Fruit fly (Drosophila melanogaster) whole organism, embryonic: ENCODE data around the gene Sema5c.
A peak's percentile ranks its signal among the peaks of the same experiment; 100 is the strongest.

Source experiments
- Ada2b ChIP-seq: fragments of 200-800 bp; sonication (Bioruptor generic); IDR thresholded peaks from 2 replicates; pipeline ENCODE4 v1.3.6; 2022; ENCODE audit warnings: missing biosample characterization, missing genetic modification characterization
- Atf6 ChIP-seq: fragments of 200-800 bp; sonication (Bioruptor generic); IDR thresholded peaks from 2 replicates; pipeline ENCODE4 v1.3.6; 2022; ENCODE audit warnings: missing biosample characterization, missing genetic modification characterization
- CG10543 ChIP-seq: fragments of 200-800 bp; sonication (Bioruptor generic); optimal IDR thresholded peaks from 3 replicates; lab custom pipeline; 2017; ENCODE audit warnings: missing biosample characterization, mild to moderate bottlenecking, missing genetic modification characterization, moderate library complexity
- CG11093 ChIP-seq: fragments of 200-800 bp; sonication (Bioruptor generic); IDR thresholded peaks from 3 replicates; pipeline ENCODE4 v1.3.6; 2022; ENCODE audit warnings: missing biosample characterization, missing genetic modification characterization
- CG12155 ChIP-seq: fragments of 200-800 bp; sonication (Bioruptor generic); optimal IDR thresholded peaks from 3 replicates; lab custom pipeline; 2016; ENCODE audit warnings: missing biosample characterization, missing genetic modification characterization
- CG14050 ChIP-seq: fragments of 200-800 bp; sonication (Bioruptor generic); IDR thresholded peaks from 3 replicates; pipeline ENCODE4 v1.3.6; 2022; ENCODE audit warnings: missing biosample characterization, missing genetic modification characterization
- CG15073 ChIP-seq: fragments of 200-800 bp; sonication (Bioruptor generic); optimal IDR thresholded peaks from 2 replicates; lab custom pipeline; 2016; ENCODE audit warnings: missing biosample characterization, missing genetic modification characterization
- CG16863 ChIP-seq: fragments of 200-800 bp; sonication (Bioruptor generic); optimal IDR thresholded peaks from 3 replicates; lab custom pipeline; 2016; ENCODE audit warnings: missing biosample characterization, missing genetic modification characterization
- CG17568 ChIP-seq: fragments of 200-800 bp; sonication (Bioruptor generic); optimal IDR thresholded peaks from 2 replicates; lab custom pipeline; 2018; ENCODE audit warnings: missing biosample characterization, mild to moderate bottlenecking, missing genetic modification characterization, moderate library complexity
- CG18262 ChIP-seq: fragments of 200-800 bp; optimal IDR thresholded peaks from 3 replicates; lab custom pipeline; 2019; ENCODE audit warnings: missing biosample characterization, mild to moderate bottlenecking, missing genetic modification characterization, moderate library complexity
- CG2875 ChIP-seq: fragments of 200-800 bp; sonication (Bioruptor generic); optimal IDR thresholded peaks from 2 replicates; lab custom pipeline; 2017; ENCODE audit warnings: missing biosample characterization, mild to moderate bottlenecking, missing genetic modification characterization, missing genetic modification reagents
- CG30403 ChIP-seq: fragments of 200-800 bp; sonication (Bioruptor generic); optimal IDR thresholded peaks from 3 replicates; lab custom pipeline; 2016; ENCODE audit warnings: missing biosample characterization, missing genetic modification characterization
- CG31224 ChIP-seq: fragments of 200-800 bp; sonication (Bioruptor generic); IDR thresholded peaks from 2 replicates; pipeline ENCODE4 v1.3.6; 2022; ENCODE audit warnings: missing biosample characterization, missing genetic modification characterization
- CG34376 ChIP-seq: fragments of 200-800 bp; sonication (Bioruptor generic); optimal IDR thresholded peaks from 2 replicates; lab custom pipeline; 2018; ENCODE audit warnings: missing biosample characterization, mild to moderate bottlenecking, missing genetic modification characterization
- CG34422 ChIP-seq: fragments of 200-800 bp; sonication (Bioruptor generic); IDR thresholded peaks from 3 replicates; pipeline ENCODE4 v1.3.6; 2022; ENCODE audit warnings: missing biosample characterization, missing genetic modification characterization
- CG3838 ChIP-seq: fragments of 200-800 bp; sonication (Bioruptor generic); optimal IDR thresholded peaks from 3 replicates; lab custom pipeline; 2016; ENCODE audit warnings: missing biosample characterization, missing genetic modification characterization
- CG5245 ChIP-seq: fragments of 200-800 bp; sonication (Bioruptor generic); optimal IDR thresholded peaks from 3 replicates; lab custom pipeline; 2016; ENCODE audit warnings: missing biosample characterization, missing genetic modification characterization
- Chrac-16 ChIP-seq: fragments of 200-800 bp; sonication (Bioruptor generic); optimal IDR thresholded peaks from 3 replicates; lab custom pipeline; 2016; ENCODE audit warnings: missing biosample characterization, missing genetic modification characterization
- D19B ChIP-seq: fragments of 200-800 bp; sonication (Bioruptor generic); optimal IDR thresholded peaks from 2 replicates; lab custom pipeline; 2017; ENCODE audit warnings: missing biosample characterization, mild to moderate bottlenecking, missing genetic modification characterization
- Dad ChIP-seq: fragments of 200-800 bp; sonication (Bioruptor generic); optimal IDR thresholded peaks from 3 replicates; lab custom pipeline; 2016; ENCODE audit warnings: missing biosample characterization, missing genetic modification characterization
- Doc2 ChIP-seq: fragments of 200-800 bp; sonication (Bioruptor generic); IDR thresholded peaks from 2 replicates; pipeline ENCODE4 v1.3.6; 2022; ENCODE audit warnings: missing biosample characterization, missing genetic modification characterization
- HHEX ChIP-seq: fragments of 200-800 bp; sonication (Bioruptor generic); optimal IDR thresholded peaks from 3 replicates; lab custom pipeline; 2017; ENCODE audit warnings: missing biosample characterization, mild to moderate bottlenecking, missing genetic modification characterization, missing genetic modification reagents
- HmgZ ChIP-seq: fragments of 200-800 bp; sonication (Bioruptor generic); optimal IDR thresholded peaks from 2 replicates; lab custom pipeline; 2018; ENCODE audit warnings: missing biosample characterization, mild to moderate bottlenecking, missing genetic modification characterization
- Hsf ChIP-seq: fragments of 200-800 bp; sonication (Bioruptor generic); optimal IDR thresholded peaks from 3 replicates; lab custom pipeline; 2016; ENCODE audit warnings: missing biosample characterization, missing genetic modification characterization
- PHDP ChIP-seq: fragments of 200-800 bp; sonication (Bioruptor generic); optimal IDR thresholded peaks from 3 replicates; lab custom pipeline; 2018; ENCODE audit warnings: missing biosample characterization, mild to moderate bottlenecking, missing genetic modification characterization, moderate library complexity
- Ptx1 ChIP-seq: fragments of 200-800 bp; sonication (Bioruptor generic); IDR thresholded peaks from 2 replicates; pipeline ENCODE4 v1.3.6; 2022; ENCODE audit warnings: missing biosample characterization, missing genetic modification characterization
- Scr ChIP-seq: fragments of 200-800 bp; sonication (Bioruptor generic); IDR thresholded peaks from 2 replicates; pipeline ENCODE4 v1.3.6; 2022; ENCODE audit warnings: missing biosample characterization, missing genetic modification characterization; ENCODE audit not compliant: partially characterized antibody
- Xbp1 ChIP-seq: fragments of 200-800 bp; sonication (Bioruptor generic); optimal IDR thresholded peaks from 3 replicates; lab custom pipeline; 2016; ENCODE audit warnings: missing biosample characterization, mild to moderate bottlenecking, missing genetic modification characterization
- btn ChIP-seq: fragments of 200-800 bp; sonication (Bioruptor generic); optimal IDR thresholded peaks from 2 replicates; lab custom pipeline; 2016; ENCODE audit warnings: missing biosample characterization, missing genetic modification characterization
- cato ChIP-seq: fragments of 200-800 bp; sonication (Bioruptor generic); optimal IDR thresholded peaks from 2 replicates; lab custom pipeline; 2016; ENCODE audit warnings: missing biosample characterization, missing genetic modification characterization, borderline replicate concordance
- cg ChIP-seq: fragments of 200-800 bp; sonication (Bioruptor generic); optimal IDR thresholded peaks from 3 replicates; lab custom pipeline; 2019; ENCODE audit warnings: missing biosample characterization, mild to moderate bottlenecking, missing genetic modification characterization, moderate library complexity
- chif ChIP-seq, 2 experiments: fragments of 200-800 bp; sonication (Bioruptor generic); optimal IDR thresholded peaks; 3 replicates each; lab custom pipeline; 2016; ENCODE audit warnings: missing biosample characterization in 2 of 2, missing genetic modification characterization in 2 of 2
- dysf ChIP-seq: fragments of 200-800 bp; sonication (Bioruptor generic); IDR thresholded peaks from 3 replicates; pipeline ENCODE4 v1.3.6; 2022; ENCODE audit warnings: missing biosample characterization, missing genetic modification characterization
- exex ChIP-seq: fragments of 200-800 bp; sonication (Bioruptor generic); optimal IDR thresholded peaks from 4 replicates; lab custom pipeline; 2018; ENCODE audit warnings: missing biosample characterization, mild to moderate bottlenecking, missing genetic modification characterization, moderate library complexity
- eyg ChIP-seq: fragments of 200-800 bp; sonication (Bioruptor generic); optimal IDR thresholded peaks from 3 replicates; lab custom pipeline; 2016; ENCODE audit warnings: missing biosample characterization, missing genetic modification characterization
- fd96Cb ChIP-seq: fragments of 200-800 bp; sonication (Bioruptor generic); optimal IDR thresholded peaks from 2 replicates; lab custom pipeline; 2018; ENCODE audit warnings: missing biosample characterization, mild to moderate bottlenecking, missing genetic modification characterization, moderate library complexity
- lab ChIP-seq: fragments of 200-800 bp; sonication (Bioruptor generic); optimal IDR thresholded peaks from 3 replicates; lab custom pipeline; 2017; ENCODE audit warnings: missing biosample characterization, missing genetic modification characterization, mild to moderate bottlenecking, moderate library complexity, missing genetic modification reagents
- nau ChIP-seq: fragments of 200-800 bp; sonication (Bioruptor generic); optimal IDR thresholded peaks from 3 replicates; lab custom pipeline; 2017; ENCODE audit warnings: missing biosample characterization, mild to moderate bottlenecking, missing genetic modification characterization, missing genetic modification reagents
- otp ChIP-seq: fragments of 200-800 bp; sonication (Bioruptor generic); IDR thresholded peaks from 3 replicates; pipeline ENCODE4, ENCODE4 v1.3.6; 2022; ENCODE audit warnings: missing biosample characterization, missing genetic modification characterization
- pan ChIP-seq, 4 experiments: fragments of >200 bp in 3 of 4; fragments of 200-800 bp in 1 of 4; sonication (Bioruptor generic) in 1 of 4; optimal IDR thresholded peaks in 3 of 4; IDR thresholded peaks in 1 of 4; 2 replicates each; pipeline versions ENCODE4 v1.3.6 to Lab custom; 2017 to 2022; ENCODE audit warnings: missing biosample characterization in 2 of 4, missing genetic modification characterization in 2 of 4, mixed read lengths in 1 of 4
- rib ChIP-seq: fragments of 200-800 bp; sonication (Bioruptor generic); IDR thresholded peaks from 2 replicates; pipeline ENCODE4 v1.3.6; 2022; ENCODE audit warnings: missing biosample characterization, missing genetic modification characterization
- sens-2 ChIP-seq: fragments of 200-800 bp; sonication (Bioruptor generic); IDR thresholded peaks from 2 replicates; pipeline ENCODE4 v1.3.6; 2022; ENCODE audit warnings: missing biosample characterization, missing genetic modification characterization
- slou ChIP-seq: fragments of 200-800 bp; sonication (Bioruptor generic); optimal IDR thresholded peaks from 3 replicates; lab custom pipeline; 2016; ENCODE audit warnings: missing biosample characterization, missing genetic modification characterization
- tgo ChIP-seq: fragments of 200-800 bp; sonication (Bioruptor generic); IDR thresholded peaks from 3 replicates; pipeline ENCODE4 v1.3.6; 2022; ENCODE audit warnings: missing biosample characterization, missing genetic modification characterization
- trh ChIP-seq: fragments of 200-800 bp; sonication (Bioruptor generic); optimal IDR thresholded peaks from 2 replicates; lab custom pipeline; 2016; ENCODE audit warnings: missing biosample characterization, missing genetic modification characterization
- twi ChIP-seq: fragments of 200-800 bp; optimal IDR thresholded peaks from 2 replicates; lab custom pipeline; 2019; ENCODE audit warnings: missing biosample characterization, mild to moderate bottlenecking, missing genetic modification characterization, moderate library complexity
- vfl ChIP-seq: fragments of 200-800 bp; sonication (Bioruptor generic); optimal IDR thresholded peaks from 2 replicates; lab custom pipeline; 2016; ENCODE audit warnings: missing biosample characterization, missing genetic modification characterization
- wdn ChIP-seq: fragments of 200-800 bp; sonication (Bioruptor generic); IDR thresholded peaks from 2 replicates; pipeline ENCODE4 v1.3.6; 2022; ENCODE audit warnings: missing biosample characterization, missing genetic modification characterization

The Sema5c gene

dm6 chr3L:12090898-12091685, 9.5 kb upstream of the Sema5c start (continued):
- TF ChIP-seq HHEX (GFP tag; lab: Kevin White, UChicago) = peak; percentile 65
- TF ChIP-seq CG2875 (GFP tag; lab: Kevin White, UChicago) = no peak
- TF ChIP-seq pan (optimal IDR thresholded peaks at IDR 0.05; lab: Kevin White, UChicago) = no peak
- peak in 1 of 2 experiments; percentile 68 for TF ChIP-seq pan (GFP tag; optimal IDR thresholded peaks at IDR 0.05 in 1 of 2, IDR thresholded peaks at IDR 0.05 in 1 of 2)
- peak; percentile 5 for TF ChIP-seq cato (GFP tag; lab: Kevin White, UChicago)
- TF ChIP-seq twi (tag; lab: Kevin White, UChicago) = peak; percentile 23
- peak; percentile 16 for TF ChIP-seq CG3838 (GFP tag; lab: Kevin White, UChicago)
- no peak for TF ChIP-seq sens-2 (GFP tag; lab: Robert Waterston, UW)
- TF ChIP-seq chif (GFP tag; optimal IDR thresholded peaks at IDR 0.05; lab: Kevin White, UChicago) = peak in 1 of 2 experiments; percentile 24
- peak; percentile 62 for TF ChIP-seq CG11093
- TF ChIP-seq cg (GFP tag; lab: Kevin White, UChicago) = no peak
- peak; percentile 23 for TF ChIP-seq CG18262 (tag; lab: Kevin White, UChicago)
- TF ChIP-seq CG16863 = peak; percentile 38
- peak; percentile 76; the same call in 1 of the 2 replicates for TF ChIP-seq Atf6 (GFP tag; lab: Robert Waterston, UW)
- peak; percentile 54 for TF ChIP-seq D19B (GFP tag; lab: Kevin White, UChicago)
- peak; percentile 69 for TF ChIP-seq PHDP
- peak; percentile 73; the same call in 2 of the 3 replicates for TF ChIP-seq CG34422 (GFP tag; lab: Robert Waterston, UW)
- peak; percentile 4; the same call in 1 of the 3 replicates for TF ChIP-seq otp (GFP tag; lab: Robert Waterston, UW)
- TF ChIP-seq eyg (GFP tag; lab: Kevin White, UChicago) = peak; percentile 15
- TF ChIP-seq rib (GFP tag; lab: Robert Waterston, UW) = 0 out of 2 replicates have a peak, but pooled peaks have one; percentile 69
- TF ChIP-seq CG34376 (GFP tag; lab: Kevin White, UChicago) = peak; percentile 79
- TF ChIP-seq Xbp1 (GFP tag; lab: Kevin White, UChicago) = peak; percentile 66
- peak; percentile 11 for TF ChIP-seq Chrac-16 (GFP tag; lab: Kevin White, UChicago)
- TF ChIP-seq Scr = no peak
- peak; percentile 81; the same call in 2 of the 3 replicates for TF ChIP-seq tgo (GFP tag; lab: Robert Waterston, UW)
- peak; percentile 40 for TF ChIP-seq trh (GFP tag; lab: Kevin White, UChicago)
- no peak for TF ChIP-seq Dad (GFP tag; lab: Kevin White, UChicago)
- no peak for TF ChIP-seq vfl
- peak; percentile 44 for TF ChIP-seq CG5245
- peak; percentile 70 for TF ChIP-seq Ada2b (GFP tag; lab: Robert Waterston, UW)
- TF ChIP-seq CG10543 = peak; percentile 70
- TF ChIP-seq exex (tag; lab: Kevin White, UChicago) = peak; percentile 46
- TF ChIP-seq slou (GFP tag; lab: Kevin White, UChicago) = peak; percentile 34
- TF ChIP-seq CG14050 (GFP tag; lab: Robert Waterston, UW) = peak; percentile 57; the same call in 2 of the 3 replicates
- TF ChIP-seq btn (GFP tag; lab: Kevin White, UChicago) = no peak
- TF ChIP-seq CG30403 (GFP tag; lab: Kevin White, UChicago) = peak; percentile 68
- TF ChIP-seq Ptx1 (GFP tag; lab: Robert Waterston, UW) = peak; percentile 77
- peak; percentile 56 for TF ChIP-seq HmgZ (tag; lab: Kevin White, UChicago)
- TF ChIP-seq CG31224 = peak; percentile 52
- TF ChIP-seq nau (GFP tag; lab: Kevin White, UChicago) = peak; percentile 64
- TF ChIP-seq Hsf (GFP tag; lab: Kevin White, UChicago) = peak; percentile 50
- peak; percentile 23; the same call in 1 of the 2 replicates for TF ChIP-seq wdn (GFP tag; lab: Robert Waterston, UW)
- peak; percentile 76 for TF ChIP-seq lab
- TF ChIP-seq CG12155 = peak; percentile 39
- no peak for TF ChIP-seq Doc2 (GFP tag; lab: Robert Waterston, UW)
- TF ChIP-seq CG15073 (GFP tag; lab: Kevin White, UChicago) = no peak
- TF ChIP-seq dysf (GFP tag; lab: Robert Waterston, UW) = peak; percentile 81
- TF ChIP-seq CG17568 (GFP tag; lab: Kevin White, UChicago) = peak; percentile 57
- peak; percentile 32 for TF ChIP-seq fd96Cb (tag; lab: Kevin White, UChicago)
